Worm (Caenorhabditis elegans): ENCODE data around the gene C15F1.5.

Gene C15F1.5

DNA sequence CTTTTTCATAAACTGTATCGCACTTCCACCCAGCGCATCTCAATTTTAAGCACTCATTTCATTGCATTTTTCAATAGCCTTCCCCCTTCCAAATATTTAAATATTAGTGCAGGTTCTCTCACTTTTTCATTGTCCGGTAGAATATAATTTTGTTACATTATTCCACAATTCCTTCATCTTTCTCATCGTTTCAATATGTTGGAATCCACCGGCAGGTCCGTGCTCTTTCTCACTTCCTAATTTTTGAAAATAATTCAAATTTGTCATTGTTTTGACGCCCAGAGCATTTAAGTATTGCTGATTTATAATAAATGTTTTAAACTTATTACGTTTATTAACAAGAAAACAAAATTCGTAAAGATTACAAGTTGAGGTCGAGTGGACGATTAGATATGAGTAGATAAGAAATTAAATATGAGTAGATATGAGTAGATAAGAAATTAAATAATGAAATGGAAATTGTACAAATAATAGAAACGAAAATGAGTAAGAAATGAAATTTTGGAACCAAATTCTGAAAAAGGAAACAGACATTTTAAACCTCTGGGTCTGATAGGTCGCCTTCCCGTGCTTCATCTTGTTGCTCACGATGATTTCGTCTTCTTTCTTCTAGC is 15.2 kb downstream of the C15F1.5 start:
- TF ChIP-seq sma-3 (GFP tag; optimal IDR thresholded peaks at IDR 0.05) (no peak), dmd-4 (tag; optimal IDR thresholded peaks at IDR 0.05) (no peak), aly-2 (tag; optimal IDR thresholded peaks at IDR 0.05) (no peak), nhr-21 (tag; optimal IDR thresholded peaks at IDR 0.05) (no peak), nhr-237 (tag; optimal IDR thresholded peaks at IDR 0.05) (no peak), elt-1 (tag; optimal IDR thresholded peaks at IDR 0.05) (no peak), fos-1 (tag; optimal IDR thresholded peaks at IDR 0.05) (no peak), F13H6.1 (tag; optimal IDR thresholded peaks at IDR 0.05) (no peak), unc-55 (GFP tag; optimal IDR thresholded peaks at IDR 0.05) (no peak), blmp-1 (tag; optimal IDR thresholded peaks at IDR 0.05; ENCODE audit: insufficient read depth) (no peak), alr-1 (tag; optimal IDR thresholded peaks at IDR 0.05) (no peak), mab-5 (tag; optimal IDR thresholded peaks at IDR 0.05) (no peak), ama-1 (optimal IDR thresholded peaks at IDR 0.05) (no peak)

DNA sequence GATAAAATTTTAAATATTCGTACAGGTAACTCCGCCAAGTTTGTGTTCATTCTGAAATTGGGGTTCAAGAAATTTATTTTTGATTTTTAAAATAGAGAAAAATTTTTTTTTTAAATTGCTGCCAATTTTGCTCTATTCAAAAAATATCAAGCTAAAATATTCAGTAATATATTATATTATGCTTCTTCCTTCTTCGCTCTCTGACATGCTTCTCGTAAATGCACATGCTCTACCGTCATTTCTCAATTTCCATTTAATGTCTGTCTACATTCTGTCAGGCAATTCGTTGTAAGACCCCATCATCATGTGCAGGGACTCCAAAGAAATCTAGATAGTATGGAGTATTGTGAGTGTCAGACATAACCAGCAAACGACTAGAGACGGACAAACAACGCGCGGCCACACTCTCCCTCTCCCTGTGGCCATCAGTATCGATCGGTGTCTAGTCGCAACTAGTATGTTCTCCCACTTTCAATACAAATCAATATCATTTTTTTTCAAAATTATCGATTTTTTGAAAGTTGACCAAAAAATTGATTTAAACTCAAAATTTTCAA is 19.1 kb downstream of the C15F1.5 start, which contains the start of the genes malt-1 and ceh-38:
Gene malt-1 (minus strand): TSS at position 51 of the 557 bp plus-strand sequence.
Gene ceh-38 (plus strand): TSS at position 277 of the 557 bp plus-strand sequence.
- TF ChIP-seq zag-1 (tag; optimal IDR thresholded peaks at IDR 0.05) (peak; percentile 91), nhr-11 (tag; optimal IDR thresholded peaks at IDR 0.05) (peak; percentile 40), unc-39 (tag; optimal IDR thresholded peaks at IDR 0.05) (no peak), egl-27 (tag; optimal IDR thresholded peaks at IDR 0.05) (peak; percentile 95), elt-3 (tag; optimal IDR thresholded peaks at IDR 0.05) (no peak), gmeb-1 (tag; optimal IDR thresholded peaks at IDR 0.05) (peak; percentile 90), fos-1 (tag; optimal IDR thresholded peaks at IDR 0.05) (peak; percentile 93), sma-3 (GFP tag; optimal IDR thresholded peaks at IDR 0.05) (peak; percentile 87), R02D3.7 (tag; optimal IDR thresholded peaks at IDR 0.05) (peak; percentile 60), nhr-6 (tag; optimal IDR thresholded peaks at IDR 0.05) (peak; percentile 94), dmd-4 (tag; optimal IDR thresholded peaks at IDR 0.05) (peak; percentile 35), elt-1 (tag; optimal IDR thresholded peaks at IDR 0.05) (no peak), nhr-21 (tag; optimal IDR thresholded peaks at IDR 0.05) (peak; percentile 89), C34F6.9 (tag; optimal IDR thresholded peaks at IDR 0.05) (peak; percentile 99), ztf-1 (GFP tag; conservative IDR thresholded peaks at IDR 0.05) (no peak), crh-2 (tag; optimal IDR thresholded peaks at IDR 0.05) (peak; percentile 97), mbf-1 (tag; optimal IDR thresholded peaks at IDR 0.05) (no peak), F13H6.1 (tag; optimal IDR thresholded peaks at IDR 0.05) (peak; percentile 96), peb-1 (tag; optimal IDR thresholded peaks at IDR 0.05) (no peak), nhr-25 (tag; optimal IDR thresholded peaks at IDR 0.05) (peak; percentile 92), nhr-77 (tag; optimal IDR thresholded peaks at IDR 0.05) (peak; percentile 61), mdl-1 (tag; optimal IDR thresholded peaks at IDR 0.05) (peak; percentile 73 to 96), nhr-23 (tag; optimal IDR thresholded peaks at IDR 0.05) (no peak), lin-11 (tag; optimal IDR thresholded peaks at IDR 0.05) (peak; percentile 85), ceh-16 (tag; optimal IDR thresholded peaks at IDR 0.05) (peak; percentile 55), aly-2 (tag; optimal IDR thresholded peaks at IDR 0.05) (no peak), alr-1 (tag; optimal IDR thresholded peaks at IDR 0.05) (peak; percentile 100), ama-1 (optimal IDR thresholded peaks at IDR 0.05) (peak; percentile 72), nhr-10 (tag; optimal IDR thresholded peaks at IDR 0.05) (no peak), lsy-2 (tag; optimal IDR thresholded peaks at IDR 0.05) (peak; percentile 85 to 98), mab-5 (tag; optimal IDR thresholded peaks at IDR 0.05) (peak; percentile 95), unc-55 (GFP tag; optimal IDR thresholded peaks at IDR 0.05) (peak; percentile 99), lin-13 (GFP tag; optimal IDR thresholded peaks at IDR 0.05) (peak; percentile 96), snpc-4 (tag; optimal IDR thresholded peaks at IDR 0.05) (peak; percentile 91), ztf-11 (tag; optimal IDR thresholded peaks at IDR 0.05) (no peak), lin-39 (tag; optimal IDR thresholded peaks at IDR 0.05) (peak; percentile 92), ZK546.5 (tag; optimal IDR thresholded peaks at IDR 0.05) (peak; percentile 58), Y55F3AM.14 (GFP tag; optimal IDR thresholded peaks at IDR 0.05) (peak; percentile 71), unc-62 (GFP tag; optimal IDR thresholded peaks at IDR 0.05) (peak; percentile 87), nhr-129 (tag; optimal IDR thresholded peaks at IDR 0.05) (peak; percentile 99), sma-9 (GFP tag; optimal IDR thresholded peaks at IDR 0.05) (peak; percentile 94), sma-9 (tag; optimal IDR thresholded peaks at IDR 0.05) (no peak), ceh-82 (tag; optimal IDR thresholded peaks at IDR 0.05) (peak; percentile 19), skn-1 (tag; optimal IDR thresholded peaks at IDR 0.05) (peak; percentile 45), blmp-1 (tag; optimal IDR thresholded peaks at IDR 0.05; ENCODE audit: insufficient read depth) (peak; percentile 62), nhr-237 (tag; optimal IDR thresholded peaks at IDR 0.05) (peak; percentile 58), ztf-4 (tag; optimal IDR thresholded peaks at IDR 0.05) (peak; percentile 95), nhr-12 (tag; optimal IDR thresholded peaks at IDR 0.05) (no peak), sem-4 (tag; optimal IDR thresholded peaks at IDR 0.05) (peak; percentile 95)
